Fruit fly (Drosophila melanogaster) whole organism, embryonic: ENCODE data around the gene peng.

Experiments
- Aef1 ChIP-seq: fragments of 200-800 bp; sonication (Bioruptor generic); IDR thresholded peaks from 3 replicates; pipeline ENCODE4 v1.3.6; 2022; ENCODE audit warnings: missing biosample characterization, missing genetic modification characterization
- Atf6 ChIP-seq: fragments of 200-800 bp; sonication (Bioruptor generic); IDR thresholded peaks from 2 replicates; pipeline ENCODE4 v1.3.6; 2022; ENCODE audit warnings: missing biosample characterization, missing genetic modification characterization
- CG11085 ChIP-seq: fragments of 200-800 bp; sonication (Bioruptor generic); IDR thresholded peaks from 2 replicates; pipeline ENCODE4 v1.3.6; 2022; ENCODE audit warnings: missing biosample characterization, missing genetic modification characterization
- CG11398 ChIP-seq: fragments of 200-800 bp; sonication (Bioruptor generic); optimal IDR thresholded peaks from 2 replicates; lab custom pipeline; 2016; ENCODE audit warnings: missing biosample characterization, missing genetic modification characterization
- CG12236 ChIP-seq: fragments of 200-800 bp; sonication (Bioruptor generic); optimal IDR thresholded peaks from 2 replicates; lab custom pipeline; 2016; ENCODE audit warnings: missing biosample characterization, missing genetic modification characterization
- CG12659 ChIP-seq: fragments of 200-800 bp; sonication (Bioruptor generic); optimal IDR thresholded peaks from 3 replicates; lab custom pipeline; 2017; ENCODE audit warnings: mild to moderate bottlenecking, missing biosample characterization, missing genetic modification reagents, missing genetic modification characterization
- CG12942 ChIP-seq: fragments of 200-800 bp; sonication (Bioruptor generic); optimal IDR thresholded peaks from 3 replicates; lab custom pipeline; 2016; ENCODE audit warnings: missing biosample characterization, missing genetic modification characterization
- CG13287 ChIP-seq: fragments of 200-800 bp; sonication (Bioruptor generic); IDR thresholded peaks from 2 replicates; pipeline ENCODE4 v1.3.6; 2022; ENCODE audit warnings: missing biosample characterization, missing genetic modification characterization; ENCODE audit not compliant: partially characterized antibody
- CG16779 ChIP-seq: fragments of 200-800 bp; sonication (Bioruptor generic); IDR thresholded peaks from 2 replicates; pipeline ENCODE4 v1.3.6; 2022; ENCODE audit warnings: missing biosample characterization, missing genetic modification characterization
- CG2116 ChIP-seq: fragments of 200-800 bp; sonication (Bioruptor generic); optimal IDR thresholded peaks from 3 replicates; lab custom pipeline; 2018; ENCODE audit warnings: missing biosample characterization, mild to moderate bottlenecking, missing genetic modification characterization
- CG2129 ChIP-seq: fragments of 200-800 bp; sonication (Bioruptor generic); IDR thresholded peaks from 2 replicates; pipeline ENCODE4 v1.3.6; 2022; ENCODE audit warnings: missing biosample characterization, missing genetic modification characterization; ENCODE audit not compliant: partially characterized antibody
- CG4282 ChIP-seq: fragments of 200-800 bp; sonication (Bioruptor generic); optimal IDR thresholded peaks from 2 replicates; lab custom pipeline; 2016; ENCODE audit warnings: missing biosample characterization, missing genetic modification characterization
- CG7271 ChIP-seq: fragments of 200-800 bp; sonication (Bioruptor generic); optimal IDR thresholded peaks from 2 replicates; lab custom pipeline; 2018; ENCODE audit warnings: missing biosample characterization, mild to moderate bottlenecking, missing genetic modification characterization, moderate library complexity
- CG7839 ChIP-seq: fragments of 200-800 bp; sonication (Bioruptor generic); optimal IDR thresholded peaks from 3 replicates; lab custom pipeline; 2018; ENCODE audit warnings: missing biosample characterization, mild to moderate bottlenecking, missing genetic modification characterization, moderate library complexity
- CG7928 ChIP-seq: fragments of 200-800 bp; sonication (Bioruptor generic); optimal IDR thresholded peaks from 2 replicates; lab custom pipeline; 2017; ENCODE audit warnings: missing biosample characterization, mild to moderate bottlenecking, missing genetic modification characterization
- CG8089 ChIP-seq: fragments of 200-800 bp; sonication (Bioruptor generic); optimal IDR thresholded peaks from 3 replicates; lab custom pipeline; 2016; ENCODE audit warnings: missing biosample characterization, missing genetic modification characterization
- CG8359 ChIP-seq: fragments of 200-800 bp; sonication (Bioruptor generic); optimal IDR thresholded peaks from 2 replicates; lab custom pipeline; 2017; ENCODE audit warnings: missing biosample characterization, mild to moderate bottlenecking, missing genetic modification characterization, borderline replicate concordance
- CG8765 ChIP-seq: fragments of 200-800 bp; sonication (Bioruptor generic); IDR thresholded peaks from 2 replicates; pipeline ENCODE4 v1.3.6; 2022; ENCODE audit warnings: missing biosample characterization, missing genetic modification characterization
- CG9215 ChIP-seq: fragments of 200-800 bp; sonication (Bioruptor generic); IDR thresholded peaks from 2 replicates; pipeline ENCODE4 v1.3.6; 2022; ENCODE audit warnings: missing biosample characterization, missing genetic modification characterization
- D19A ChIP-seq: fragments of 200-800 bp; optimal IDR thresholded peaks from 3 replicates; lab custom pipeline; 2019; ENCODE audit warnings: missing biosample characterization, mild to moderate bottlenecking, missing genetic modification characterization, moderate library complexity
- Dref ChIP-seq: fragments of 200-800 bp; sonication (Bioruptor generic); IDR thresholded peaks from 2 replicates; pipeline ENCODE4 v1.3.6; 2022; ENCODE audit warnings: missing biosample characterization, missing genetic modification characterization
- E2f2 ChIP-seq: fragments of 200-800 bp; sonication (Bioruptor generic); IDR thresholded peaks from 2 replicates; pipeline ENCODE4 v1.3.6; 2022; ENCODE audit warnings: missing biosample characterization, missing genetic modification characterization
- Fer3 ChIP-seq: fragments of 200-800 bp; sonication (Bioruptor generic); optimal IDR thresholded peaks from 2 replicates; lab custom pipeline; 2018; ENCODE audit warnings: missing biosample characterization, mild to moderate bottlenecking, missing genetic modification characterization, moderate library complexity
- Gug ChIP-seq: fragments of 200-800 bp; sonication (Bioruptor generic); IDR thresholded peaks from 4 replicates; pipeline ENCODE4 v1.3.6; 2022; ENCODE audit warnings: missing biosample characterization, missing genetic modification characterization
- Mad ChIP-seq: fragments of 200-800 bp; sonication (Bioruptor generic); optimal IDR thresholded peaks from 2 replicates; lab custom pipeline; 2016; ENCODE audit warnings: missing biosample characterization, missing genetic modification characterization
- NK7.1 ChIP-seq: fragments of 200-800 bp; sonication (Bioruptor generic); optimal IDR thresholded peaks from 3 replicates; lab custom pipeline; 2016; ENCODE audit warnings: missing biosample characterization, missing genetic modification characterization
- Sin3A ChIP-seq: fragments of >200 bp; optimal IDR thresholded peaks from 2 replicates; lab custom pipeline; 2018
- TFAM ChIP-seq: fragments of 200-800 bp; sonication (Bioruptor generic); optimal IDR thresholded peaks from 2 replicates; lab custom pipeline; 2017; ENCODE audit warnings: missing biosample characterization, missing genetic modification characterization, inconsistent platforms
- Xbp1 ChIP-seq: fragments of 200-800 bp; sonication (Bioruptor generic); optimal IDR thresholded peaks from 3 replicates; lab custom pipeline; 2016; ENCODE audit warnings: missing biosample characterization, mild to moderate bottlenecking, missing genetic modification characterization
- cad ChIP-seq: fragments of >200 bp; optimal IDR thresholded peaks from 2 replicates; lab custom pipeline; 2017; ENCODE audit warnings: missing biosample characterization, missing genetic modification characterization
- croc ChIP-seq: fragments of 200-800 bp; sonication (Bioruptor generic); conservative IDR thresholded peaks from 3 replicates; pipeline ENCODE4 v1.3.6; 2022; ENCODE audit warnings: missing biosample characterization, missing genetic modification characterization
- crp ChIP-seq, 2 experiments: fragments of 200-800 bp; sonication (Bioruptor generic); optimal IDR thresholded peaks; 2 replicates in 1 of 2; 3 replicates in 1 of 2; lab custom pipeline; 2017; ENCODE audit warnings: missing biosample characterization in 2 of 2, missing genetic modification characterization in 2 of 2, mild to moderate bottlenecking in 1 of 2, moderate library complexity in 1 of 2
- dpn ChIP-seq, 2 experiments: fragments of 200-800 bp; sonication (Bioruptor generic); optimal IDR thresholded peaks; 3 replicates each; lab custom pipeline; 2016; ENCODE audit warnings: missing biosample characterization in 2 of 2, missing genetic modification characterization in 2 of 2
- dysf ChIP-seq: fragments of 200-800 bp; sonication (Bioruptor generic); IDR thresholded peaks from 3 replicates; pipeline ENCODE4 v1.3.6; 2022; ENCODE audit warnings: missing biosample characterization, missing genetic modification characterization
- ewg ChIP-seq: fragments of 200-800 bp; sonication (Bioruptor generic); optimal IDR thresholded peaks from 3 replicates; lab custom pipeline; 2017; ENCODE audit warnings: mild to moderate bottlenecking, missing biosample characterization, missing genetic modification reagents, missing genetic modification characterization
- fd96Cb ChIP-seq: fragments of 200-800 bp; sonication (Bioruptor generic); optimal IDR thresholded peaks from 2 replicates; lab custom pipeline; 2018; ENCODE audit warnings: missing biosample characterization, mild to moderate bottlenecking, missing genetic modification characterization, moderate library complexity
- gcm ChIP-seq: fragments of 200-800 bp; sonication (Bioruptor generic); optimal IDR thresholded peaks from 2 replicates; lab custom pipeline; 2019; ENCODE audit warnings: missing biosample characterization, mild to moderate bottlenecking, missing genetic modification characterization, moderate library complexity
- gsb-n ChIP-seq: fragments of 200-800 bp; sonication (Bioruptor generic); optimal IDR thresholded peaks from 3 replicates; lab custom pipeline; 2018; ENCODE audit warnings: missing biosample characterization, mild to moderate bottlenecking, missing genetic modification characterization
- hb ChIP-seq: fragments of 200-800 bp; sonication (Bioruptor generic); IDR thresholded peaks from 3 replicates; pipeline ENCODE4 v1.3.6; 2022; ENCODE audit warnings: missing biosample characterization, missing genetic modification characterization; ENCODE audit not compliant: partially characterized antibody
- kay ChIP-seq: fragments of 200-800 bp; sonication (Bioruptor generic); optimal IDR thresholded peaks from 2 replicates; lab custom pipeline; 2016; ENCODE audit warnings: missing biosample characterization, missing genetic modification characterization
- nmo ChIP-seq: fragments of 200-800 bp; sonication (Bioruptor generic); optimal IDR thresholded peaks from 2 replicates; lab custom pipeline; 2018; ENCODE audit warnings: missing biosample characterization, mild to moderate bottlenecking, missing genetic modification characterization, moderate library complexity
- odd ChIP-seq: fragments of 200-800 bp; sonication (Bioruptor generic); optimal IDR thresholded peaks from 2 replicates; lab custom pipeline; 2017; ENCODE audit warnings: missing biosample characterization, mild to moderate bottlenecking, missing genetic modification characterization
- pum ChIP-seq: fragments of 200-800 bp; sonication (Bioruptor generic); optimal IDR thresholded peaks from 2 replicates; lab custom pipeline; 2016; ENCODE audit warnings: missing biosample characterization, missing genetic modification characterization
- seq ChIP-seq: fragments of 200-800 bp; sonication (Bioruptor generic); IDR thresholded peaks from 2 replicates; pipeline ENCODE4 v1.3.6; 2022; ENCODE audit warnings: missing biosample characterization, missing genetic modification characterization
- sim ChIP-seq: fragments of 200-800 bp; sonication (Bioruptor generic); IDR thresholded peaks from 2 replicates; pipeline ENCODE4 v1.3.6; 2022; ENCODE audit warnings: missing biosample characterization, missing genetic modification characterization
- tll ChIP-seq, 2 experiments: fragments of 200-800 bp in 1 of 2; fragments of >200 bp in 1 of 2; sonication (Bioruptor generic) in 1 of 2; optimal IDR thresholded peaks; 2 replicates each; lab custom pipeline; 2017 to 2019; ENCODE audit warnings: missing biosample characterization in 2 of 2, missing genetic modification characterization in 2 of 2, mild to moderate bottlenecking in 1 of 2, moderate library complexity in 1 of 2
- tup ChIP-seq: fragments of 200-800 bp; sonication (Bioruptor generic); optimal IDR thresholded peaks from 2 replicates; lab custom pipeline; 2016; ENCODE audit warnings: missing biosample characterization, mild to moderate bottlenecking, missing genetic modification characterization, moderate library complexity
- yki ChIP-seq: fragments of >200 bp; optimal IDR thresholded peaks from 3 replicates; lab custom pipeline; 2018
- zf30C ChIP-seq: fragments of 200-800 bp; sonication (Bioruptor generic); optimal IDR thresholded peaks from 3 replicates; lab custom pipeline; 2018; ENCODE audit warnings: missing biosample characterization, mild to moderate bottlenecking, missing genetic modification characterization
- zfh1 ChIP-seq: fragments of 200-800 bp; sonication (Bioruptor generic); IDR thresholded peaks from 3 replicates; pipeline ENCODE4 v1.3.6; 2022; ENCODE audit warnings: missing biosample characterization, missing genetic modification characterization

Gene peng

DNA sequence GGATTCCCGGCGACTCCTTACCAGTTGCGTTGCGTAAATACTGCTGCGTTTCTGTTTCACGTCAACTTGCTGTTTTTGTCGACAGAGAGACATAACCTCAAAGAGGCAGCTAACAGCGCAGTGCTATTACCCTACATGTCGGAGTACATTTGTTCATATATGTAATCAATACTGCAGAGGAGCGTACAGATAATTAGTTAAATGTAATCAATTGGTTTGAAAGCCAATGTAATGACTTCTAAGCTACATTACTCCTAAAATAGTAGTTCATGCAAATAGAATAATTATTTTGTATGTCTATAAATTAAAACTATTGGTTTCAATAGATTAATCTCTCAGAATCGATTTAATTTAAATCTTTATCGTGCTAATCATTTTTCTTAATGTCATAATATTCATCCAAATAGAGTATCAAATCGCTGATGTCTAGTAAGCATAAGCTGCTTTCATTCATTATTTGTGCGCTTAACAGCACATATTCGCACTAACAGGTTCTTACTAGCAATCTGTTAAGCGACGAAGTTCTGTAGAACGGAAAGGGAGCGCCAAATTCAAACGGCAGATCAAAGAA lies 30.4 kb downstream of the peng start, which contains the start of the genes SLIRP1 and anox (continued):
- TF ChIP-seq nmo (GFP tag; lab: Kevin White, UChicago) (peak; percentile 95), odd (peak; percentile 83), E2f2 (peak; percentile 74), fd96Cb (tag; lab: Kevin White, UChicago) (peak; percentile 89), Gug (GFP tag; lab: Robert Waterston, UW) (peak; percentile 63; the same call in 3 of the 4 replicates), CG8089 (GFP tag; lab: Kevin White, UChicago) (peak; percentile 61), hb (no peak), yki (lab: Kevin White, UChicago) (no peak), Fer3 (peak; percentile 85), Sin3A (no peak), NK7.1 (GFP tag; lab: Kevin White, UChicago) (peak; percentile 50), cad (GFP tag; lab: Kevin White, UChicago) (no peak), CG4282 (GFP tag; lab: Kevin White, UChicago) (no peak), TFAM (GFP tag; lab: Kevin White, UChicago) (peak; percentile 31), Dref (GFP tag; lab: Robert Waterston, UW) (no peak), crp (GFP tag; optimal IDR thresholded peaks at IDR 0.05; lab: Kevin White, UChicago) (peak in 1 of 2 experiments; percentile 43), CG9215 (GFP tag; lab: Robert Waterston, UW) (peak; percentile 77), Aef1 (GFP tag; lab: Robert Waterston, UW) (peak; percentile 78), CG2129 (GFP tag; lab: Robert Waterston, UW) (no peak), ewg (GFP tag; lab: Kevin White, UChicago) (peak; percentile 75), CG11398 (GFP tag; lab: Kevin White, UChicago) (peak; percentile 50), CG7928 (GFP tag; lab: Kevin White, UChicago) (peak; percentile 55), sim (GFP tag; lab: Robert Waterston, UW) (no peak), kay (GFP tag; lab: Kevin White, UChicago) (peak; percentile 76), Mad (GFP tag; lab: Kevin White, UChicago) (peak; percentile 41), seq (GFP tag; lab: Robert Waterston, UW) (peak; percentile 74), croc (GFP tag; lab: Robert Waterston, UW) (peak; percentile 71), CG12942 (GFP tag; lab: Kevin White, UChicago) (peak; percentile 82), CG12236 (GFP tag; lab: Kevin White, UChicago) (peak; percentile 76), gcm (peak; percentile 86), zfh1 (GFP tag; lab: Robert Waterston, UW) (peak; percentile 62), CG13287 (GFP tag; lab: Robert Waterston, UW) (no peak), CG7839 (tag; lab: Kevin White, UChicago) (peak; percentile 94), tll (GFP tag; optimal IDR thresholded peaks at IDR 0.05; lab: Kevin White, UChicago) (peak in 1 of 2 experiments; percentile 29), CG7271 (tag; lab: Kevin White, UChicago) (no peak), Xbp1 (GFP tag; lab: Kevin White, UChicago) (peak; percentile 88), pum (peak; percentile 71), CG8359 (GFP tag; lab: Kevin White, UChicago) (peak; percentile 66), Atf6 (peak; percentile 81), CG16779 (no peak), dysf (GFP tag; lab: Robert Waterston, UW) (peak; percentile 90), CG11085 (GFP tag; lab: Robert Waterston, UW) (0 out of 2 replicates have a peak, but pooled peaks have one; percentile 47), CG8765 (GFP tag; lab: Robert Waterston, UW) (peak; percentile 49; the same call in 1 of the 2 replicates), zf30C (GFP tag; lab: Kevin White, UChicago) (no peak), CG12659 (peak; percentile 90), gsb-n (tag; lab: Kevin White, UChicago) (peak; percentile 83), D19A (tag; lab: Kevin White, UChicago) (peak; percentile 100), dpn (GFP tag; optimal IDR thresholded peaks at IDR 0.05; lab: Kevin White, UChicago) (peak; percentile 78 to 87), CG2116 (GFP tag; lab: Kevin White, UChicago) (peak; percentile 52), tup (GFP tag; lab: Kevin White, UChicago) (no peak)
